Worm (Caenorhabditis elegans) whole organism, early embryonic: ENCODE measurements around the gene dcr-1.

Source experiments
- B0310.2 ChIP-seq: sonication (generic microtip); optimal IDR thresholded peaks from 2 replicates; lab custom pipeline; 2016; ENCODE audit warnings: mild to moderate bottlenecking, missing genetic modification characterization, missing compliant biosample characterization
- F13C5.2 ChIP-seq: sonication (generic microtip); optimal IDR thresholded peaks from 2 replicates; lab custom pipeline; 2017; ENCODE audit warnings: mild to moderate bottlenecking, missing genetic modification characterization, inconsistent platforms, missing compliant biosample characterization
- aly-1 ChIP-seq: sonication (generic microtip); optimal IDR thresholded peaks from 2 replicates; lab custom pipeline; 2016; ENCODE audit warnings: missing genetic modification characterization, missing compliant biosample characterization
- ama-1 ChIP-seq: fragments of 150-350 bp; optimal IDR thresholded peaks from 2 replicates; lab custom pipeline; 2014
- ceh-13 ChIP-seq: fragments of 200-800 bp; sonication (Bioruptor generic); optimal IDR thresholded peaks from 2 replicates; lab custom pipeline; 2018; ENCODE audit warnings: mild to moderate bottlenecking, missing genetic modification characterization, missing compliant biosample characterization
- ceh-36 ChIP-seq: sonication (generic microtip); optimal IDR thresholded peaks from 2 replicates; lab custom pipeline; 2016; ENCODE audit warnings: missing genetic modification characterization, inconsistent platforms, missing compliant biosample characterization
- ets-7 ChIP-seq: sonication (generic microtip); optimal IDR thresholded peaks from 2 replicates; lab custom pipeline; 2016; ENCODE audit warnings: missing genotype, missing genetic modification characterization, missing compliant biosample characterization
- flt-1 ChIP-seq: fragments of 200-800 bp; sonication (Bioruptor generic); IDR thresholded peaks from 2 replicates; pipeline ENCODE4 v1.3.6; 2022; ENCODE audit warnings: missing genetic modification characterization, missing compliant biosample characterization
- hmbx-1 ChIP-seq: sonication (generic microtip); optimal IDR thresholded peaks from 2 replicates; lab custom pipeline; 2016; ENCODE audit warnings: mild to moderate bottlenecking, missing genetic modification characterization, missing compliant biosample characterization
- hmg-4 ChIP-seq: fragments of 200-800 bp; sonication (Bioruptor generic); optimal IDR thresholded peaks from 2 replicates; lab custom pipeline; 2018; ENCODE audit warnings: mild to moderate bottlenecking, missing genetic modification characterization, missing compliant biosample characterization
- hnd-1 ChIP-seq: sonication (generic microtip); optimal IDR thresholded peaks from 2 replicates; lab custom pipeline; 2016; ENCODE audit warnings: missing genetic modification characterization, missing compliant biosample characterization
- pes-1 ChIP-seq: fragments of 200-800 bp; sonication (Bioruptor generic); IDR thresholded peaks from 2 replicates; pipeline ENCODE4 v1.3.6; 2022; ENCODE audit warnings: missing genetic modification reagents, missing genetic modification characterization, missing compliant biosample characterization
- scrt-1 ChIP-seq: fragments of 200-800 bp; sonication (Bioruptor generic); IDR thresholded peaks from 2 replicates; pipeline ENCODE4 v1.3.6; 2022; ENCODE audit warnings: missing genetic modification characterization, missing compliant biosample characterization
- sea-1 ChIP-seq: fragments of 200-800 bp; sonication (Bioruptor generic); conservative IDR thresholded peaks from 2 replicates; pipeline ENCODE4 v1.3.6; 2022; ENCODE audit warnings: missing genetic modification characterization, missing compliant biosample characterization
- tbx-11 ChIP-seq: fragments of 200-800 bp; sonication (Bioruptor generic); IDR thresholded peaks from 2 replicates; pipeline ENCODE4 v1.3.6; 2022; ENCODE audit warnings: missing genetic modification characterization, missing compliant biosample characterization
- tbx-37 ChIP-seq: fragments of 200-800 bp; sonication (Bioruptor generic); conservative IDR thresholded peaks from 2 replicates; pipeline ENCODE4 v1.3.6; 2022; ENCODE audit warnings: missing genetic modification reagents, missing genetic modification characterization, missing compliant biosample characterization
- tra-4 ChIP-seq: sonication (generic microtip); optimal IDR thresholded peaks from 2 replicates; lab custom pipeline; 2017; ENCODE audit warnings: missing genetic modification characterization, missing compliant biosample characterization

dcr-1 gene

ce11 chrIII:8080165-8080738 lies at the start of gene dcr-1, which contains the start of gene apc-2:
Gene dcr-1, minus strand, starts transcription at chrIII:8080281.
Gene apc-2, plus strand, starts transcription at chrIII:8080629.
- no peak for TF ChIP-seq flt-1 (GFP tag; lab: Robert Waterston, UW)
- no peak for TF ChIP-seq ets-7
- no peak for TF ChIP-seq aly-1 (tag; lab: Kevin White, UChicago)
- TF ChIP-seq hmbx-1 (tag; lab: Kevin White, UChicago) = no peak
- TF ChIP-seq B0310.2 = no peak
- TF ChIP-seq tra-4 = no peak
- TF ChIP-seq tbx-11 = no peak

DNA sequence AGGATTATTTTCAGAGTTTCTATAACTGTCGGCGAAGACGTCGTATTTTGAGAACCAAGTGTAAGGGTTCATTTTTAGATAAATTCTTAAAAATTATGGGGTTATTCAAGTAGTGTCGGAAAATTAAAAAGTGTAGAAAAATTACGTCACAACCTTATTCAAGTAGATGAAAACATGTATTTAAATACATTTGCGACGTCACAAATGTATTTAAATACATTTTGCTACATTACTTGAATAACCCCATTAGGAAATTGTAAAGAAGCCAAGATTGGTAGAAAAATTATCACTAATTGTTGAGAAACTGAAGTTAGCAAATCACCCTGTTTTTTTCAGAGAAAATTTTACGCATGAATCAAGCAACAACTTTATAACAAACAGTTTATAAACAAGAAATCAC lies 49.1 kb upstream of the dcr-1 start:
- TF ChIP-seq ets-7 (no peak), hmbx-1 (tag; lab: Kevin White, UChicago) (no peak), aly-1 (tag; lab: Kevin White, UChicago) (no peak), sea-1 (no peak)

ce11 chrIII:8126978-8127377 lies 46.9 kb upstream of the dcr-1 start:
- no peak for TF ChIP-seq tbx-37 (GFP tag; lab: Robert Waterston, UW)
- TF ChIP-seq ceh-36 (tag; lab: Kevin White, UChicago) = no peak
- TF ChIP-seq F13C5.2 = peak; percentile 58
- TF ChIP-seq hmg-4 (GFP tag; lab: Kevin White, UChicago) = peak; percentile 71
- no peak for TF ChIP-seq hmbx-1 (tag; lab: Kevin White, UChicago)
- peak; percentile 54; the same call in 1 of the 2 replicates for TF ChIP-seq sea-1
- TF ChIP-seq ceh-13 (GFP tag; lab: Kevin White, UChicago) = no peak
- TF ChIP-seq aly-1 (tag; lab: Kevin White, UChicago) = peak; percentile 26
- TF ChIP-seq B0310.2 = no peak
- TF ChIP-seq pes-1 (GFP tag; lab: Robert Waterston, UW) = no peak

DNA sequence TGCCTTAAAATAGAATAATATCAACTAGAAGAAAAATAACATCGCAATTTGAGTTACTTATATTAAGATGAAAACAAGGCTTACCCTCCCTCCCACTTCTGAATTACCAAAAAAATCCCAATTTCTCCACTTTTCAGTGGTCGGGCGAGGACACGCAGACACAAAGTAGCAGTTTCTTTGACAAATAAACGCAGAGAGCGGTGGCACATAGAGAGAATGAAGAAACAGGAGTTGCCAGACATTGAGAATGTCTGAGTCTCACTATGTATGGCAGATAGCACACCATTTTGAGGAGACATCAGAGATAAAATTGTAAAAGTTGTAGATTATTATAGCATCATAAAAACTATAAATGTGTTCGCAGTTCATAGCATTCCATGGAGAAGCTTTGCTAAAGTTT lies 45.2 kb upstream of the dcr-1 start:
- TF ChIP-seq hnd-1 (no peak), F13C5.2 (peak; percentile 62), ceh-13 (GFP tag; lab: Kevin White, UChicago) (no peak), tra-4 (no peak), hmbx-1 (tag; lab: Kevin White, UChicago) (no peak), pes-1 (GFP tag; lab: Robert Waterston, UW) (no peak), ceh-36 (tag; lab: Kevin White, UChicago) (no peak)

ce11 chrIII:8124323-8124722 lies 44.2 kb upstream of the dcr-1 start:
- TF ChIP-seq hmg-4 (GFP tag; lab: Kevin White, UChicago) = peak; percentile 27
- TF ChIP-seq F13C5.2 = peak; percentile 30
- TF ChIP-seq sea-1 = no peak

DNA sequence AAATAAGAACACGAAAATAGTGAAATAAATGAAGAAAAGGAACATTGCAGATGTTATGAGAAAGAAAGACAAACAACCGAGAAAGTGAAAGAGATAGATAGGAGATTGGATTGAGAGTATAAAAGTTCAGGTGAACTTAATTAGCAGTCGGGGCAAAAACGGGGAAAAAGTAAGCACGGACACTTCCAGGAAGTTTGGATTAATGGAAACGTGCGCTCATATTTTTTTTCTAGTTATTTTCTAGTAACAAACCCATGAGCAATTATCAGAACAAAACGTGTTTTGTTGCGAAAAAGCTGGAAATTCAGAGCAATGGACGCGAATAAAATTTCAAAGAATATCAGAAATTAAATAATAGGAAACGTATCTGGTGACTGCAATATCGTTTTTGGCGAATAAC lies 41.8 kb upstream of the dcr-1 start:
- TF ChIP-seq pes-1 (GFP tag; lab: Robert Waterston, UW) = no peak
- TF ChIP-seq B0310.2 = no peak
- no peak for TF ChIP-seq F13C5.2
- no peak for TF ChIP-seq tra-4
- TF ChIP-seq aly-1 (tag; lab: Kevin White, UChicago) = no peak
- TF ChIP-seq sea-1 = no peak
- no peak for TF ChIP-seq scrt-1 (GFP tag; lab: Robert Waterston, UW)

ce11 chrIII:8121132-8121531 lies 41.1 kb upstream of the dcr-1 start, which contains the start of gene gei-8:
Gene gei-8, minus strand, starts transcription at chrIII:8121232.
- TF ChIP-seq ama-1 (lab: Kevin White, UChicago) (no peak), ceh-36 (tag; lab: Kevin White, UChicago) (no peak), hmbx-1 (tag; lab: Kevin White, UChicago) (no peak), tbx-11 (no peak), sea-1 (no peak), pes-1 (GFP tag; lab: Robert Waterston, UW) (no peak), aly-1 (tag; lab: Kevin White, UChicago) (no peak)

ce11 chrIII:8117155-8117554 lies 37.1 kb upstream of the dcr-1 start:
- no peak for TF ChIP-seq scrt-1 (GFP tag; lab: Robert Waterston, UW)
- TF ChIP-seq tra-4 = no peak
- TF ChIP-seq B0310.2 = no peak

DNA sequence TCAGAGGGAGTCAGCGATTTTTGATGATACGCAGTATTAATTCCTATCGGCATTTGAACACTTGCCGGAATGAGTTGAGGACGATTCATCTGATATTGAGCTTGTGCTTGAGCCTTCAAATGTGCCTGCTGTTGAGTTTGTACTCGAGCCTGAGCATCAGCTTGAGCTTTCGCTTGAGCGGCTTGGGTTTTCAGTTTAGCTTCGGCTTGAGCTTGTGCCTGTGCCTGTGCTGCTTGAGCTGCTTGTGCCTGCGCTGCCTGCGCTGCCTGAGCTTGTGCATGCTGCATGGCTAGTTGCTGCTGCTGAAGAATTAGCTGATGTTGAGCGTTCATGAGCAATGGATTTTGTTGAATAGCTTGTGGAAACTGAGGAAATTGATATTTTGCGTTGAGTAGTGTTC lies 35.8 kb upstream of the dcr-1 start:
- TF ChIP-seq ama-1 (lab: Kevin White, UChicago) (no peak), hmg-4 (GFP tag; lab: Kevin White, UChicago) (no peak), aly-1 (tag; lab: Kevin White, UChicago) (no peak), scrt-1 (GFP tag; lab: Robert Waterston, UW) (no peak), F13C5.2 (no peak), tra-4 (no peak), ceh-13 (GFP tag; lab: Kevin White, UChicago) (no peak), flt-1 (GFP tag; lab: Robert Waterston, UW) (no peak), pes-1 (GFP tag; lab: Robert Waterston, UW) (no peak), B0310.2 (no peak), ets-7 (no peak), tbx-11 (no peak), hnd-1 (no peak), hmbx-1 (tag; lab: Kevin White, UChicago) (no peak), sea-1 (no peak), tbx-37 (GFP tag; lab: Robert Waterston, UW) (no peak), ceh-36 (tag; lab: Kevin White, UChicago) (no peak)
